Worm (Caenorhabditis elegans) whole organism, young adult: ENCODE measurements around the gene sgo-1.

ENCODE experiments used
- B0035.1 ChIP-seq: sonication (generic microtip); optimal IDR thresholded peaks from 2 replicates; lab custom pipeline; 2016; ENCODE audit warnings: missing genetic modification characterization, mild to moderate bottlenecking, missing compliant biosample characterization, missing genotype, missing genetic modification reagents
- Y53F4B.3 ChIP-seq: fragments of 200-800 bp; sonication (Bioruptor generic); IDR thresholded peaks from 2 replicates; pipeline ENCODE4 v1.3.6; 2022; ENCODE audit warnings: missing genetic modification reagents, missing genetic modification characterization, missing compliant biosample characterization
- aptf-3 ChIP-seq: fragments of 200-800 bp; sonication (Bioruptor generic); IDR thresholded peaks from 2 replicates; pipeline ENCODE4 v1.3.6; 2022; ENCODE audit warnings: missing genetic modification characterization, missing compliant biosample characterization
- gei-17 ChIP-seq: fragments of 200-800 bp; sonication (Bioruptor generic); optimal IDR thresholded peaks from 2 replicates; lab custom pipeline; 2018; ENCODE audit warnings: mild to moderate bottlenecking, missing genetic modification characterization, missing compliant biosample characterization
- hlh-26 ChIP-seq: fragments of 200-800 bp; sonication (Bioruptor generic); conservative IDR thresholded peaks from 2 replicates; pipeline ENCODE4 v1.3.6; 2022; ENCODE audit warnings: missing genetic modification reagents, missing genetic modification characterization, missing compliant biosample characterization
- lin-35 ChIP-seq, 3 experiments: fragments of 150-350 bp in 2 of 3; sonication (generic microtip) in 1 of 3; optimal IDR thresholded peaks; 2 replicates each; lab custom pipeline; 2014 to 2018; ENCODE audit warnings: missing biosample characterization in 3 of 3, missing genetic modification characterization in 3 of 3, missing genetic modification reagents in 3 of 3
- lin-40 ChIP-seq: sonication (generic microtip); optimal IDR thresholded peaks from 2 replicates; lab custom pipeline; 2016; ENCODE audit warnings: missing genetic modification characterization, mild to moderate bottlenecking, missing compliant biosample characterization, missing genotype, missing genetic modification reagents
- nfya-1 ChIP-seq: sonication (generic microtip); optimal IDR thresholded peaks from 2 replicates; lab custom pipeline; 2017; ENCODE audit warnings: antibody characterized with exemption, missing compliant biosample characterization, missing genetic modification characterization, borderline replicate concordance; ENCODE audit not compliant: insufficient read depth
- sea-2 ChIP-seq: fragments of 200-800 bp; sonication (Bioruptor generic); IDR thresholded peaks from 2 replicates; pipeline ENCODE4 v1.3.6; 2022; ENCODE audit warnings: missing genetic modification characterization, missing compliant biosample characterization
- somi-1 ChIP-seq: fragments of 200-800 bp; sonication (Bioruptor generic); optimal IDR thresholded peaks from 2 replicates; lab custom pipeline; 2018; ENCODE audit warnings: mild to moderate bottlenecking, missing genetic modification characterization, missing compliant biosample characterization
- xnd-1 ChIP-seq: sonication (generic microtip); optimal IDR thresholded peaks from 2 replicates; lab custom pipeline; 2016; ENCODE audit warnings: missing genotype, missing genetic modification reagents, missing genetic modification characterization, missing compliant biosample characterization
- ztf-26 ChIP-seq: sonication (generic microtip); optimal IDR thresholded peaks from 2 replicates; lab custom pipeline; 2017; ENCODE audit warnings: missing genetic modification characterization, missing compliant biosample characterization
- ztf-28 ChIP-seq: fragments of 200-800 bp; sonication (Bioruptor generic); IDR thresholded peaks from 2 replicates; pipeline ENCODE4 v1.3.6; 2022; ENCODE audit warnings: missing genetic modification reagents, missing genetic modification characterization, missing compliant biosample characterization

ce11 chrIV:7836491-7836890 is 40.2 kb upstream of the sgo-1 start:
- TF ChIP-seq gei-17 (GFP tag; lab: Kevin White, UChicago) (no peak), hlh-26 (GFP tag; lab: Robert Waterston, UW) (no peak), somi-1 (GFP tag; lab: Kevin White, UChicago) (no peak), lin-40 (tag; lab: Kevin White, UChicago) (no peak), ztf-26 (no peak), nfya-1 (tag; lab: Kevin White, UChicago) (no peak), aptf-3 (GFP tag; lab: Robert Waterston, UW) (no peak), xnd-1 (no peak), sea-2 (GFP tag; lab: Robert Waterston, UW) (no peak), ztf-28 (GFP tag; lab: Robert Waterston, UW) (no peak), Y53F4B.3 (GFP tag; lab: Robert Waterston, UW) (no peak), B0035.1 (tag; lab: Kevin White, UChicago) (no peak), lin-35 (GFP tag; optimal IDR thresholded peaks at IDR 0.05; lab: Kevin White, UChicago) (no peak)
